Worm (Caenorhabditis elegans): ENCODE results near the gene srh-61.

DNA sequence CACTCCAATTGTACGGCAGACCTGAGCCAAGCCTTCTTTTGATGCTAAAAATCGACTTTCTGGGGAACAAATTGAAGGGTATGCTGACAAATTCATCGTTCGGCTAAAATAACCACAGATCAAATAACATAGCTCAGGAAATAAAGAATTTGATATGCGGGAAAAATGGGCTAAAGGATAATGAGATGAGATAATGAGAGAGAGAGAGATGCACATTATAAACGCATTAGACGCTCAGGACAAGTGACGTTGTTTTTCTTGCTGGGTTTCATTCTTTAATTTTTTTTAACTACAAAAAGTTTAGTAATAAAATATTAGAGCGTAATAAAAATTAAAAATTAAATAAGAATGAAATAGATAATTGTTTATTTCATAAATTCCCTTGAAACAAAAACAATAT, 1.6 kb downstream of the srh-61 start, which contains the start of gene srh-69:
- no peak for TF ChIP-seq ceh-82 (tag; optimal IDR thresholded peaks at IDR 0.05)
- TF ChIP-seq ZK546.5 (tag; optimal IDR thresholded peaks at IDR 0.05), result no peak
- no peak for TF ChIP-seq dpl-1 (GFP tag; optimal IDR thresholded peaks at IDR 0.05)
- no peak for TF ChIP-seq unc-62 (GFP tag; optimal IDR thresholded peaks at IDR 0.05 in 1 of 2)
- no peak for TF ChIP-seq unc-62 (tag; optimal IDR thresholded peaks at IDR 0.05)
- TF ChIP-seq dmd-6 (GFP tag; IDR thresholded peaks at IDR 0.05), result no peak
- no peak for TF ChIP-seq nhr-77 (tag; optimal IDR thresholded peaks at IDR 0.05)
- TF ChIP-seq mxl-2 (GFP tag; conservative IDR thresholded peaks at IDR 0.05), result no peak
- no peak for TF ChIP-seq fkh-10 (GFP tag; optimal IDR thresholded peaks at IDR 0.05)
- no peak for TF ChIP-seq mep-1 (tag; optimal IDR thresholded peaks at IDR 0.05)
- TF ChIP-seq unc-39 (tag; optimal IDR thresholded peaks at IDR 0.05), result no peak

Data from whole organism, L4 larva.